Worm (Caenorhabditis elegans): ENCODE results near the gene cct-6.
A peak's percentile ranks its signal among the peaks of the same experiment; 100 is the strongest.

cct-6 gene

DNA sequence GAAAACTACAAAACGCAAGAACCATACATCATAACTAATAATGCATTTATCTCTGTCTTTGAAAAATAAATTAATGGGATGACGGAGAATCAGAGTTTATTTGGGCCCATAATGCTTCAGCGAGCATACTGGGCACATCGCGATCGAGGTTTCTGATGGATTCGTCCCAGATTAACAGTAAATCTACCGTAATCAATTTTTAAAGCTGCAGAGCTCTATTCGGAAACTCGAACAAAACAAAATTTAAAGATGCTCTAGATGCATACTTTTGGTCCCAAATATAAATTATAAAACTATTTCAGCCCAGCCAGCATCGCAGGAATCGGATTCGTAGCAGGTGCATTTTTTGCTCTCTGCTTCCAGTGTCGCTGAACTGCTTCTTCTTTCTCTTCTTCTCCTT lies 27.4 kb downstream of the cct-6 start (continued):
- TF ChIP-seq dmd-6 (GFP tag; IDR thresholded peaks at IDR 0.05) (no peak; the same call in 1 of the 2 replicates), lir-3 (tag; optimal IDR thresholded peaks at IDR 0.05) (no peak), nhr-41 (GFP tag; IDR thresholded peaks at IDR 0.05) (no peak), mes-2 (tag; optimal IDR thresholded peaks at IDR 0.05; ENCODE audit: poor library complexity, severe bottlenecking) (no peak), Y48G9A.11 (GFP tag; IDR thresholded peaks at IDR 0.05) (0 out of 2 replicates have a peak, but pooled peaks have one; percentile 31)

DNA sequence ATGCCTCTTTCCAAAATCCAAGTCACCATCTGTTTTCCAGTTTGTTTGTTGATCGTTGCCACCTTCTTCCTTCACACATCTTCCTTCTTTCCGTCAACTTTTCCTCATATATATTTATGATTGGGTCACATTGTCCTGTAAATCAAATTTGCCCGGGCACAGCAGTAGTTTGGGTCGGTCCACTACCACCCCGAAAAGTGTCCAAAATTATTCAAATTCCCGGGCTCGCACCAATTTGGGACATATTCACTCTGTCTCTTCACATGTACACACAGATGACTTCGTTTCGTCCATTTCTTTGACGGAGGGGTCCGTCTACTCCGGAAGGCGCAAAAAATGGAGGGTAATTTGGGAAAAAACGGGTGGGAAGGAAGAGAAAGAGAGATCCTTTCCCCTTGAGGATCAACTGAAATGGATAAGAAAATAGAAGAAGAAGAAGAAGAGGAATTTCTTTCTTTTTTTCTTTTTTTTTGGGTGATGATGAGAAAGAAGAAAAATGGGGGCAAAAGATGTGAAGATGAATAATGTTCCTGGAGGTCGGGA lies 28.5 kb downstream of the cct-6 start:
- TF ChIP-seq unc-62 (GFP tag; optimal IDR thresholded peaks at IDR 0.05 in 1 of 2) (peak in 1 of 2 experiments; percentile 94), unc-62 (tag; optimal IDR thresholded peaks at IDR 0.05) (no peak), ctbp-1 (GFP tag; IDR thresholded peaks at IDR 0.05) (peak; percentile 72), F49E8.2 (tag; optimal IDR thresholded peaks at IDR 0.05; ENCODE audit: borderline replicate concordance) (no peak), ZK546.5 (tag; optimal IDR thresholded peaks at IDR 0.05) (no peak), lsy-2 (tag; optimal IDR thresholded peaks at IDR 0.05) (peak in 1 of 2 experiments; percentile 24), mes-2 (tag; optimal IDR thresholded peaks at IDR 0.05; ENCODE audit: poor library complexity, severe bottlenecking) (peak; percentile 30), ces-1 (GFP tag; optimal IDR thresholded peaks at IDR 0.05) (peak; percentile 64), egl-27 (tag; optimal IDR thresholded peaks at IDR 0.05) (no peak), daf-12 (tag; optimal IDR thresholded peaks at IDR 0.05) (no peak)

DNA sequence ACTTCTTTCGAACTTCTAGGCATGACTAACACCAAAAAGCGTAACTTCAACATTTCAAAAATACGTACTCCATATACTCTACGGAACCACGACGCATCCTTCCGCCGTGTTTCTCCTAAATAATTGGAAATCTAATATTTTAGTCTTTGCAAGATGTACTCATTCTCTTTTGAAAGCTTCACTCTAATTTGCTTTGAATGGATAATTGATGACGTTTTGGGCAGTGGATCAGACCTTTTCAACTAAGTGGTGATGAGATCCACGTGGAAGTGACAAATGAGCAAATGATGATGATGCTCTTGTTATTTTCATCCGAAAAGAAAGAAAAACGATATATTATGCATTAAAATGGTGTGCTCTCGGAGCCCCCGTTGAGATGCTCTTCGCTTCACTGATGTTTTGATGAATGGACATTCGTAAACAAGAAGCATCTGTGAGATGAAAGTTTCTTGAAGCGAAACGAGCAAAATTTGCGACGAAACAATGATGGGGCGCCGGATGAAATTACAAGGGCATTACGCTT lies 31.0 kb downstream of the cct-6 start:
- TF ChIP-seq unc-62 (GFP tag; optimal IDR thresholded peaks at IDR 0.05 in 1 of 2) (peak in 1 of 2 experiments; percentile 70), unc-62 (tag; optimal IDR thresholded peaks at IDR 0.05) (no peak), Y5F2A.4 (GFP tag; optimal IDR thresholded peaks at IDR 0.05) (no peak), mdl-1 (tag; optimal IDR thresholded peaks at IDR 0.05) (no peak), hif-1 (tag; optimal IDR thresholded peaks at IDR 0.05) (no peak)

DNA sequence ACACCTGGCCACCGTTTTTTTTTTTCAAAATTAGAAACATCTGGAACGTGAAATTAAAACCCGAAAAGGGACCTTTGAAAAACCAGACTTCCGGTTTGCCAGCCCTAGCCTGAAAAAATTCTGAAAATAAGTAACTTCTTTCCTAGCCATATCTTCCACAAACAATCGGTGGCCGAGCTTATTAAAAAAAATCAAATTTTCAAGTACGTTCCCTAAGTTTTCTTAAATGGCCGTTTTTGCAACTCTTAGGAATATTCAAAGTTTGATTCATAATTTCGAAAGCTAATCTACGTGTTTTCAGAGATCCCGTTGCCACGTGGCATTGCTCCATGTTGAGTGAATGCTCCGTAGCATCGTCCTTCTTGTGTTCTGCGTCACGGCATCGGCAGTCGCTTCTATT lies 31.9 kb downstream of the cct-6 start, which contains the start of gene R12B2.8:
TSS of gene R12B2.8 (plus strand) at position 301 of the 400 bp plus-strand sequence.
- TF ChIP-seq ZK546.5 (tag; optimal IDR thresholded peaks at IDR 0.05) = no peak
- no peak for TF ChIP-seq lin-13 (GFP tag; optimal IDR thresholded peaks at IDR 0.05)
- TF ChIP-seq F49E8.2 (tag; optimal IDR thresholded peaks at IDR 0.05; ENCODE audit: borderline replicate concordance) = no peak
- TF ChIP-seq zip-2 (tag; optimal IDR thresholded peaks at IDR 0.05) = no peak
- no peak for TF ChIP-seq lir-3 (tag; optimal IDR thresholded peaks at IDR 0.05)
- no peak for TF ChIP-seq zip-11 (GFP tag; IDR thresholded peaks at IDR 0.05)
- TF ChIP-seq saeg-2 (GFP tag; IDR thresholded peaks at IDR 0.05) = no peak
- TF ChIP-seq spr-3 (GFP tag; optimal IDR thresholded peaks at IDR 0.05) = no peak
- no peak for TF ChIP-seq F44E2.7 (GFP tag; IDR thresholded peaks at IDR 0.05)
- TF ChIP-seq ces-1 (GFP tag; optimal IDR thresholded peaks at IDR 0.05) = no peak
- no peak for TF ChIP-seq nhr-6 (tag; optimal IDR thresholded peaks at IDR 0.05)
- no peak for TF ChIP-seq duxl-1 (tag; optimal IDR thresholded peaks at IDR 0.05; ENCODE audit: poor library complexity)

DNA sequence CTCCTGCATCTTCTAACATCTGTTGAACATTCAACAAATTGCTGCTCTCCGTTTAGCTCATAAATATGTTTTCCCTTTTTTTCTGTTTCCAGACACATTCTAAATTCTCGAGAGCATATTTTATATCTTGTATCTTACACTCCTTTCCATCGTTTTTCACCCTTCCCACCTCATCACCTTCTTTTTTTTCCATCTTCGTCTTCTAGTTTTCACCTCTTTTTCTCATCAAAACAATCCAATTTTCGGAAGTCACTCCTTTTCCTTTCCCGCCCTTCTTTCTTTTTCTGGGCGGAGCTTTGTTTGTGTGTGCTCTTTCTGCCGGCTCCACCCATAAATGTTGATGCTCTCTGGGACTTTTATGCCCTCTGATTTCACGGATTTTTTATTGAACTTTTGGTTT lies 32.7 kb downstream of the cct-6 start:
- TF ChIP-seq spr-1 (tag; optimal IDR thresholded peaks at IDR 0.05) (no peak), tag-97 (GFP tag; IDR thresholded peaks at IDR 0.05) (no peak), ama-1 (optimal IDR thresholded peaks at IDR 0.05) (no peak), D1046.2 (GFP tag; IDR thresholded peaks at IDR 0.05) (no peak), pha-4 (GFP tag; IDR thresholded peaks at IDR 0.05) (no peak), pha-4 (tag; optimal IDR thresholded peaks at IDR 0.05) (no peak), nhr-11 (tag; optimal IDR thresholded peaks at IDR 0.05) (no peak), lin-13 (GFP tag; optimal IDR thresholded peaks at IDR 0.05) (no peak), hmg-1.1 (GFP tag; IDR thresholded peaks at IDR 0.05) (no peak), ceh-82 (tag; optimal IDR thresholded peaks at IDR 0.05) (no peak), hlh-11 (tag; optimal IDR thresholded peaks at IDR 0.05) (no peak), nhr-10 (tag; optimal IDR thresholded peaks at IDR 0.05) (no peak), Y75B8A.6 (GFP tag; IDR thresholded peaks at IDR 0.05) (no peak), lin-39 (tag; optimal IDR thresholded peaks at IDR 0.05) (no peak), snpc-4 (tag; optimal IDR thresholded peaks at IDR 0.05) (no peak), ZK546.5 (tag; optimal IDR thresholded peaks at IDR 0.05) (no peak)

All from whole organism, L4 larva.